Fruit fly (Drosophila melanogaster) whole organism, embryonic: ENCODE results near the gene CG33298.

Experiments used
- Aef1 ChIP-seq: fragments of 200-800 bp; sonication (Bioruptor generic); IDR thresholded peaks from 3 replicates; pipeline ENCODE4 v1.3.6; 2022; ENCODE audit warnings: missing biosample characterization, missing genetic modification characterization
- CG1024 ChIP-seq: fragments of 200-800 bp; sonication (Bioruptor generic); IDR thresholded peaks from 2 replicates; pipeline ENCODE4 v1.3.6; 2022; ENCODE audit warnings: missing biosample characterization, missing genetic modification characterization
- CG12236 ChIP-seq: fragments of 200-800 bp; sonication (Bioruptor generic); optimal IDR thresholded peaks from 2 replicates; lab custom pipeline; 2016; ENCODE audit warnings: missing biosample characterization, missing genetic modification characterization
- CG15601 ChIP-seq: fragments of 200-800 bp; sonication (Bioruptor generic); optimal IDR thresholded peaks from 3 replicates; lab custom pipeline; 2019; ENCODE audit warnings: missing biosample characterization, mild to moderate bottlenecking, missing genetic modification characterization, moderate library complexity
- CG16815 ChIP-seq: fragments of 200-800 bp; sonication (Bioruptor generic); optimal IDR thresholded peaks from 3 replicates; lab custom pipeline; 2017; ENCODE audit warnings: missing biosample characterization, mild to moderate bottlenecking, missing genetic modification characterization
- CG17829 ChIP-seq: fragments of 200-800 bp; optimal IDR thresholded peaks from 2 replicates; lab custom pipeline; 2019; ENCODE audit warnings: missing biosample characterization, mild to moderate bottlenecking, missing genetic modification characterization, moderate library complexity
- CG18262 ChIP-seq: fragments of 200-800 bp; optimal IDR thresholded peaks from 3 replicates; lab custom pipeline; 2019; ENCODE audit warnings: missing biosample characterization, mild to moderate bottlenecking, missing genetic modification characterization, moderate library complexity
- CG18619 ChIP-seq: fragments of 200-800 bp; sonication (Bioruptor generic); optimal IDR thresholded peaks from 3 replicates; lab custom pipeline; 2017; ENCODE audit warnings: missing biosample characterization, mild to moderate bottlenecking, missing genetic modification characterization
- CG30020 ChIP-seq: fragments of 200-800 bp; optimal IDR thresholded peaks from 2 replicates; lab custom pipeline; 2019; ENCODE audit warnings: missing biosample characterization, mild to moderate bottlenecking, missing genetic modification characterization, moderate library complexity
- CG31388 ChIP-seq: fragments of 200-800 bp; sonication (Bioruptor generic); optimal IDR thresholded peaks from 2 replicates; lab custom pipeline; 2016; ENCODE audit warnings: missing biosample characterization, missing genetic modification characterization
- CG32532 ChIP-seq: fragments of 200-800 bp; sonication (Bioruptor generic); IDR thresholded peaks from 2 replicates; pipeline ENCODE4 v1.3.6; 2022; ENCODE audit warnings: missing biosample characterization, missing genetic modification characterization
- CG33213 ChIP-seq: fragments of 200-800 bp; sonication (Bioruptor generic); optimal IDR thresholded peaks from 3 replicates; lab custom pipeline; 2016; ENCODE audit warnings: missing biosample characterization, missing genetic modification characterization
- CG6254 ChIP-seq: fragments of 200-800 bp; sonication (Bioruptor generic); optimal IDR thresholded peaks from 3 replicates; lab custom pipeline; 2017; ENCODE audit warnings: mild to moderate bottlenecking, missing biosample characterization, missing genetic modification reagents, missing genetic modification characterization
- CG6813 ChIP-seq: fragments of 200-800 bp; sonication (Bioruptor generic); optimal IDR thresholded peaks from 2 replicates; lab custom pipeline; 2017; ENCODE audit warnings: missing biosample characterization, missing genetic modification characterization, mild to moderate bottlenecking, moderate library complexity, missing genetic modification reagents
- CG7786 ChIP-seq: fragments of 200-800 bp; sonication (Bioruptor generic); optimal IDR thresholded peaks from 2 replicates; lab custom pipeline; 2016; ENCODE audit warnings: missing biosample characterization, missing genetic modification characterization
- CG9797 ChIP-seq: fragments of 200-800 bp; sonication (Bioruptor generic); optimal IDR thresholded peaks from 3 replicates; lab custom pipeline; 2018; ENCODE audit warnings: missing biosample characterization, mild to moderate bottlenecking, missing genetic modification characterization
- E2f2 ChIP-seq: fragments of 200-800 bp; sonication (Bioruptor generic); IDR thresholded peaks from 2 replicates; pipeline ENCODE4 v1.3.6; 2022; ENCODE audit warnings: missing biosample characterization, missing genetic modification characterization
- Eip74EF ChIP-seq, 2 experiments: fragments of 200-800 bp in 1 of 2; fragments of >200 bp in 1 of 2; sonication (Bioruptor generic) in 1 of 2; optimal IDR thresholded peaks; 2 replicates each; lab custom pipeline; 2017 to 2019; ENCODE audit warnings: missing biosample characterization in 2 of 2, missing genetic modification characterization in 2 of 2, mild to moderate bottlenecking in 1 of 2, moderate library complexity in 1 of 2
- Ets65A ChIP-seq: fragments of 200-800 bp; sonication (Bioruptor generic); peaks from one replicate; lab custom pipeline; 2016; ENCODE audit warnings: missing biosample characterization, missing genetic modification characterization
- Ets97D ChIP-seq: fragments of 200-800 bp; sonication (Bioruptor generic); optimal IDR thresholded peaks from 3 replicates; lab custom pipeline; 2016; ENCODE audit warnings: missing biosample characterization, missing genetic modification characterization
- NC2β ChIP-seq: fragments of 200-800 bp; sonication (Bioruptor generic); optimal IDR thresholded peaks from 2 replicates; lab custom pipeline; 2016; ENCODE audit warnings: missing biosample characterization, missing genetic modification characterization
- Nf-YB ChIP-seq: fragments of 200-800 bp; sonication (Bioruptor generic); optimal IDR thresholded peaks from 3 replicates; lab custom pipeline; 2019; ENCODE audit warnings: missing biosample characterization, mild to moderate bottlenecking, missing genetic modification characterization, moderate library complexity
- Opbp ChIP-seq: fragments of 200-800 bp; sonication (Bioruptor generic); IDR thresholded peaks from 3 replicates; pipeline ENCODE4 v1.3.6; 2022; ENCODE audit warnings: missing biosample characterization, missing genetic modification characterization; ENCODE audit not compliant: partially characterized antibody
- Optix ChIP-seq: fragments of 200-800 bp; sonication (Bioruptor generic); IDR thresholded peaks from 3 replicates; pipeline ENCODE4 v1.3.6; 2022; ENCODE audit warnings: missing biosample characterization, missing genetic modification characterization
- Rx ChIP-seq: fragments of 200-800 bp; sonication (Bioruptor generic); IDR thresholded peaks from 2 replicates; pipeline ENCODE4 v1.3.6; 2022; ENCODE audit warnings: missing biosample characterization, missing genetic modification characterization
- Sox100B ChIP-seq: fragments of 200-800 bp; sonication (Bioruptor generic); optimal IDR thresholded peaks from 3 replicates; lab custom pipeline; 2018; ENCODE audit warnings: missing biosample characterization, mild to moderate bottlenecking, missing genetic modification characterization
- Ssrp ChIP-seq: fragments of 200-800 bp; sonication (Bioruptor generic); optimal IDR thresholded peaks from 2 replicates; lab custom pipeline; 2018; ENCODE audit warnings: missing biosample characterization, mild to moderate bottlenecking, missing genetic modification characterization, moderate library complexity
- abd-A ChIP-seq: fragments of 200-800 bp; sonication (Bioruptor generic); optimal IDR thresholded peaks from 3 replicates; lab custom pipeline; 2019; ENCODE audit warnings: missing biosample characterization, mild to moderate bottlenecking, missing genetic modification characterization, moderate library complexity
- aop ChIP-seq: fragments of 200-800 bp; sonication (Bioruptor generic); IDR thresholded peaks from 2 replicates; pipeline ENCODE4 v1.3.6; 2022; ENCODE audit warnings: missing biosample characterization, missing genetic modification characterization
- btn ChIP-seq: fragments of 200-800 bp; sonication (Bioruptor generic); optimal IDR thresholded peaks from 2 replicates; lab custom pipeline; 2016; ENCODE audit warnings: missing biosample characterization, missing genetic modification characterization
- chif ChIP-seq, 2 experiments: fragments of 200-800 bp; sonication (Bioruptor generic); optimal IDR thresholded peaks; 3 replicates each; lab custom pipeline; 2016; ENCODE audit warnings: missing biosample characterization in 2 of 2, missing genetic modification characterization in 2 of 2
- chinmo ChIP-seq: fragments of 200-800 bp; sonication (Bioruptor generic); IDR thresholded peaks from 4 replicates; pipeline ENCODE4 v1.3.6; 2022; ENCODE audit warnings: missing biosample characterization, missing genetic modification characterization; ENCODE audit not compliant: partially characterized antibody
- chm ChIP-seq: fragments of 200-800 bp; sonication (Bioruptor generic); IDR thresholded peaks from 2 replicates; pipeline ENCODE4 v1.3.6; 2022; ENCODE audit warnings: missing biosample characterization, missing genetic modification characterization
- da ChIP-seq: fragments of 200-800 bp; sonication (Bioruptor generic); optimal IDR thresholded peaks from 2 replicates; lab custom pipeline; 2016; ENCODE audit warnings: missing biosample characterization, missing genetic modification characterization
- disco-r ChIP-seq: fragments of 200-800 bp; sonication (Bioruptor generic); optimal IDR thresholded peaks from 2 replicates; lab custom pipeline; 2016; ENCODE audit warnings: missing biosample characterization, missing genetic modification characterization
- dm ChIP-seq: fragments of 200-800 bp; sonication (Bioruptor generic); optimal IDR thresholded peaks from 3 replicates; lab custom pipeline; 2016; ENCODE audit warnings: missing biosample characterization, missing genetic modification characterization
- eve ChIP-seq, 2 experiments: fragments of >200 bp; optimal IDR thresholded peaks; 2 replicates each; lab custom pipeline; 2017; ENCODE audit warnings: missing biosample characterization in 2 of 2, missing genetic modification characterization in 2 of 2
- knrl ChIP-seq: fragments of 200-800 bp; sonication (Bioruptor generic); IDR thresholded peaks from 3 replicates; pipeline ENCODE4 v1.3.6; 2022; ENCODE audit warnings: missing biosample characterization, missing genetic modification characterization; ENCODE audit not compliant: partially characterized antibody
- lbe ChIP-seq: fragments of 200-800 bp; sonication (Bioruptor generic); optimal IDR thresholded peaks from 2 replicates; lab custom pipeline; 2016; ENCODE audit warnings: missing biosample characterization, mild to moderate bottlenecking, missing genetic modification characterization
- lmd ChIP-seq: fragments of 200-800 bp; sonication (Bioruptor generic); IDR thresholded peaks from 2 replicates; pipeline ENCODE4 v1.3.6; 2022; ENCODE audit warnings: missing biosample characterization, missing genetic modification characterization
- maf-S ChIP-seq: fragments of 200-800 bp; sonication (Bioruptor generic); optimal IDR thresholded peaks from 2 replicates; lab custom pipeline; 2016; ENCODE audit warnings: missing biosample characterization, missing genetic modification characterization
- mam ChIP-seq: fragments of 200-800 bp; sonication (Bioruptor generic); optimal IDR thresholded peaks from 3 replicates; lab custom pipeline; 2016; ENCODE audit warnings: missing biosample characterization, missing genetic modification characterization
- onecut ChIP-seq: fragments of 200-800 bp; sonication (Bioruptor generic); IDR thresholded peaks from 2 replicates; pipeline ENCODE4 v1.3.6; 2022; ENCODE audit warnings: missing biosample characterization, missing genetic modification characterization
- pzg ChIP-seq: fragments of 200-800 bp; sonication (Bioruptor generic); optimal IDR thresholded peaks from 3 replicates; lab custom pipeline; 2018; ENCODE audit warnings: missing biosample characterization, mild to moderate bottlenecking, missing genetic modification characterization, moderate library complexity
- slou ChIP-seq: fragments of 200-800 bp; sonication (Bioruptor generic); optimal IDR thresholded peaks from 3 replicates; lab custom pipeline; 2016; ENCODE audit warnings: missing biosample characterization, missing genetic modification characterization
- trem ChIP-seq: fragments of 200-800 bp; optimal IDR thresholded peaks from 3 replicates; lab custom pipeline; 2019; ENCODE audit warnings: missing biosample characterization, mild to moderate bottlenecking, missing genetic modification characterization, moderate library complexity
- unc-4 ChIP-seq: fragments of 200-800 bp; sonication (Bioruptor generic); IDR thresholded peaks from 2 replicates; pipeline ENCODE4 v1.3.6; 2022; ENCODE audit warnings: missing biosample characterization, missing genetic modification characterization; ENCODE audit not compliant: partially characterized antibody
- yki ChIP-seq: fragments of >200 bp; optimal IDR thresholded peaks from 3 replicates; lab custom pipeline; 2018

CG33298 gene

DNA sequence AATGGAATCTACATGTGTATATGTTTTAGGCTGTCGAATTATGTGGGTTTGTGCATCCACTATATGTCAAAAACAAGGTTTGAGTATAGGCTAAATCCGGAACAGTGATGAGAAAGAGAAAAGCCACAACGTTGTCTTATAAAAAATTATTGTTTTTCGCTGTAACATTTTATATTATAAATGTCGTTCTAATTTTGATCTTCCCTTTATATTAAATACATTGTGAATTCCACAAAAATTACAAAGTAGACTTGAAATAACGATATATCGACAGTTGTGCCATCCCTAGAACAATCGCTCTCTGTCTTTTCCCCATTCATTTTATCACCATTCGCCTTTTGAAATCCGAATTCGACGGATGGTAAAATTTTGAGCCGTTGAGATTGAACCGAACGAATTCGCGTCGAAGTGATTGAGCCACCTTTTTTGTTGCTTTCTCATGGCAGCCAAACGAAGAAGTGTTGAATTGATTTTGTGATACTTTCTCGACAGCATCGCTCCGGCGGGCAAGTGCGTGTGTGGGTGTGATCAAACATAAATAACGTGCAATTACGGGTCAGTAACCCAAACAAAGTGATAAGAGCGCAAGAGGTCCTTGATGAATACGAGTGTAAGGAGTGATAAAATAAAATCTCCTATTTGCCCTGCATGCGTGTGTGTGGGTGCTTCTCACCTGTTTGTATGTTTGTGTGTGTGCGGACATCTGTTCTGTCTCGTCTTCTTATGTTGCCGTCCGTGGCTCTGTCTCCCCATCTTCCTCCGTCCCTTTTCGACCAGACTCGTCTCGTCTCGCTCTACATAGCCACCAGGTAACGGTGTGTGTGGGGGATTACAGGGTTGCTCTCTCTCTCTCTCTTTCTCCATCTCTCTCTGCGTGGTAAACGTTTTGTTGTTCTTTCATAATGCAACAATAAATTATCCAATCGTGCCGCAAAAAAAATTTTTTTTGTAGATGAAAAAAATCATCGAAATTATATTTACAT, 25.9 kb downstream of the CG33298 start, which contains the start of gene Oatp30B (continued):
- TF ChIP-seq mam (peak; percentile 97), lmd (GFP tag; lab: Robert Waterston, UW) (peak; percentile 97), Opbp (GFP tag; lab: Robert Waterston, UW) (peak; percentile 96), trem (tag; lab: Kevin White, UChicago) (peak; percentile 95), CG18262 (peak; percentile 96), unc-4 (peak; percentile 98), CG18619 (peak; percentile 93), Ets65A (peak; percentile 99), CG16815 (GFP tag; lab: Kevin White, UChicago) (peak; percentile 93), CG7786 (peak; percentile 94), yki (lab: Kevin White, UChicago) (no peak), CG6254 (GFP tag; lab: Kevin White, UChicago) (peak; percentile 90), Sox100B (GFP tag; lab: Kevin White, UChicago) (peak; percentile 84), chm (GFP tag; lab: Robert Waterston, UW) (peak; percentile 99), CG6813 (peak; percentile 94), NC2β (peak; percentile 92), pzg (GFP tag; lab: Kevin White, UChicago) (peak; percentile 68), Ets97D (peak; percentile 94), E2f2 (GFP tag; lab: Robert Waterston, UW) (peak; percentile 83), Nf-YB (GFP tag; lab: Kevin White, UChicago) (peak; percentile 85), Eip74EF (GFP tag; optimal IDR thresholded peaks at IDR 0.05; lab: Kevin White, UChicago) (peak in 1 of 2 experiments; percentile 87), onecut (GFP tag; lab: Robert Waterston, UW) (peak; percentile 92), CG1024 (GFP tag; lab: Robert Waterston, UW) (peak; percentile 89), maf-S (peak; percentile 96), CG33213 (peak; percentile 94), Optix (GFP tag; lab: Robert Waterston, UW) (peak; percentile 88; the same call in 2 of the 3 replicates), CG15601 (tag; lab: Kevin White, UChicago) (peak; percentile 95), CG12236 (peak; percentile 91), knrl (GFP tag; lab: Robert Waterston, UW) (peak; percentile 98), CG9797 (GFP tag; lab: Kevin White, UChicago) (peak; percentile 52), chinmo (GFP tag; lab: Robert Waterston, UW) (peak; percentile 93; the same call in 3 of the 4 replicates), chif (GFP tag; optimal IDR thresholded peaks at IDR 0.05; lab: Kevin White, UChicago) (peak; percentile 93 to 98), btn (GFP tag; lab: Kevin White, UChicago) (peak; percentile 82), CG17829 (tag; lab: Kevin White, UChicago) (peak; percentile 98), aop (GFP tag; lab: Robert Waterston, UW) (peak; percentile 81), da (peak; percentile 89), slou (GFP tag; lab: Kevin White, UChicago) (peak; percentile 97), CG30020 (peak; percentile 83), CG32532 (GFP tag; lab: Robert Waterston, UW) (peak; percentile 98), disco-r (GFP tag; lab: Kevin White, UChicago) (peak; percentile 90), Ssrp (tag; lab: Kevin White, UChicago) (peak; percentile 95), lbe (peak; percentile 92), Rx (GFP tag; lab: Robert Waterston, UW) (peak; percentile 95), dm (GFP tag; lab: Kevin White, UChicago) (peak; percentile 82), abd-A (tag; lab: Kevin White, UChicago) (peak; percentile 91), Aef1 (GFP tag; lab: Robert Waterston, UW) (peak; percentile 97), CG31388 (GFP tag; lab: Kevin White, UChicago) (peak; percentile 92), eve (GFP tag; optimal IDR thresholded peaks at IDR 0.05; lab: Kevin White, UChicago) (peak; percentile 60 to 95)
